Worm (Caenorhabditis elegans): Measurements from ENCODE around the gene W02B3.3.

DNA sequence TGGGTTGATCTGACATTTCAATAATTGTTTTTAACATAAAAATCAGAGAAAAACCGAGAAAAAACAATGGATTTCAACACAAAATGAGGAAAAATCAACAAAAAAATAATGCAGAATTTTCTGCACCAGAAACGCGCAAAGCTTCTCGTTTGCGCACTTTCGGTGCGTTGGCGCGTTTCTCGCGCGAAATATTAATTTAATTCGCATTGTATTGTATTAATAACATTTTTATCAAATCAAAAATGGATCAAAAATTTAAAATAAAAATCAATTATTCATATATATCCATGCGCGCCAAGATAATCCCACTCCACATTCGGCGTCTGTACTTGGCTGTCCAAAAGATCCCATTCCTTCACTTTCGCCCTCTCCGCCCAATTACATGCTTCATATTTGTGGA is 33.6 kb downstream of the W02B3.3 start, which contains the start of gene fem-2:
- TF ChIP-seq med-1 (GFP tag; optimal IDR thresholded peaks at IDR 0.05; ENCODE audit: insufficient read depth) = no peak
- no peak for TF ChIP-seq ztf-23 (GFP tag; IDR thresholded peaks at IDR 0.05)
- no peak for TF ChIP-seq cog-1 (tag; optimal IDR thresholded peaks at IDR 0.05)
- TF ChIP-seq flt-1 (GFP tag; IDR thresholded peaks at IDR 0.05) = no peak
- no peak for TF ChIP-seq ref-1 (GFP tag; conservative IDR thresholded peaks at IDR 0.05)
- TF ChIP-seq klf-2 (GFP tag; conservative IDR thresholded peaks at IDR 0.05) = no peak

Measured in whole organism, midembryonic.